Worm (Caenorhabditis elegans): Measurements from ENCODE around the gene srv-8.

ce11 chrV:13437473-13438074, 17.0 kb upstream of the srv-8 start, which contains the start of gene mes-4:
- TF ChIP-seq nhr-76 (tag; optimal IDR thresholded peaks at IDR 0.05): no peak
- no peak for TF ChIP-seq ZK546.5 (tag; optimal IDR thresholded peaks at IDR 0.05)
- no peak for TF ChIP-seq ama-1 (optimal IDR thresholded peaks at IDR 0.05)
- TF ChIP-seq ztf-11 (tag; optimal IDR thresholded peaks at IDR 0.05): no peak
- no peak for TF ChIP-seq pha-4 (GFP tag; IDR thresholded peaks at IDR 0.05)
- TF ChIP-seq pha-4 (tag; optimal IDR thresholded peaks at IDR 0.05): no peak
- TF ChIP-seq nhr-77 (tag; optimal IDR thresholded peaks at IDR 0.05): no peak
- TF ChIP-seq unc-39 (tag; optimal IDR thresholded peaks at IDR 0.05): no peak
- TF ChIP-seq lin-13 (GFP tag; optimal IDR thresholded peaks at IDR 0.05): no peak
- no peak for TF ChIP-seq F49E8.2 (tag; optimal IDR thresholded peaks at IDR 0.05; ENCODE audit: borderline replicate concordance)
- no peak for TF ChIP-seq nhr-48 (tag; optimal IDR thresholded peaks at IDR 0.05)
- no peak for TF ChIP-seq ceh-82 (tag; optimal IDR thresholded peaks at IDR 0.05)
- no peak for TF ChIP-seq zag-1 (tag; optimal IDR thresholded peaks at IDR 0.05)
- no peak for TF ChIP-seq duxl-1 (tag; optimal IDR thresholded peaks at IDR 0.05; ENCODE audit: poor library complexity)
